Worm (Caenorhabditis elegans) whole organism, L1 larva: ENCODE data around the gene C34C12.8.

ENCODE experiments used
- C04F5.9 ChIP-seq: sonication (generic microtip); optimal IDR thresholded peaks from 2 replicates; lab custom pipeline; 2016; ENCODE audit warnings: missing genetic modification characterization, missing compliant biosample characterization
- C16A3.4 ChIP-seq: fragments of 150-350 bp; optimal IDR thresholded peaks from 2 replicates; lab custom pipeline; 2014; ENCODE audit warnings: missing biosample characterization, missing genetic modification characterization
- C34B4.2 ChIP-seq: sonication (generic microtip); optimal IDR thresholded peaks from 2 replicates; lab custom pipeline; 2017; ENCODE audit warnings: mild to moderate bottlenecking, missing genetic modification characterization, missing compliant biosample characterization
- ama-1 ChIP-seq: fragments of 150-350 bp; optimal IDR thresholded peaks from 2 replicates; lab custom pipeline; 2014
- blmp-1 ChIP-seq: fragments of 150-350 bp; optimal IDR thresholded peaks from 2 replicates; lab custom pipeline; 2014; ENCODE audit warnings: missing biosample characterization, missing genetic modification characterization
- ceh-8 ChIP-seq: fragments of 200-800 bp; sonication (Bioruptor generic); optimal IDR thresholded peaks from 2 replicates; lab custom pipeline; 2018; ENCODE audit warnings: mild to moderate bottlenecking, missing genetic modification characterization, moderate library complexity, missing compliant biosample characterization
- ceh-82 ChIP-seq, 3 experiments: fragments of 150-350 bp in 1 of 3; sonication (generic microtip) in 2 of 3; optimal IDR thresholded peaks; 2 replicates each; lab custom pipeline; 2014 to 2017; ENCODE audit warnings: missing biosample characterization in 3 of 3, missing genetic modification characterization in 3 of 3
- dsc-1 ChIP-seq: sonication (generic microtip); optimal IDR thresholded peaks from 2 replicates; lab custom pipeline; 2016; ENCODE audit warnings: mild to moderate bottlenecking, missing genetic modification characterization, missing compliant biosample characterization
- efl-1 ChIP-seq, 4 experiments: fragments of 150-350 bp; optimal IDR thresholded peaks in 3 of 4; peaks in 1 of 4; 1 replicate in 1 of 4; 2 replicates in 3 of 4; lab custom pipeline; 2014; ENCODE audit warnings: missing biosample characterization in 2 of 4, missing genetic modification characterization in 2 of 4, missing genetic modification reagents in 2 of 4
- efl-3 ChIP-seq: fragments of 200-800 bp; sonication (Bioruptor generic); optimal IDR thresholded peaks from 2 replicates; lab custom pipeline; 2018; ENCODE audit warnings: mild to moderate bottlenecking, missing genetic modification characterization, missing compliant biosample characterization
- egl-27 ChIP-seq, 2 experiments: fragments of 150-350 bp in 1 of 2; sonication (generic microtip); optimal IDR thresholded peaks; 3 replicates each; lab custom pipeline; 2017 to 2018; ENCODE audit warnings: missing biosample characterization in 2 of 2, missing genetic modification characterization in 2 of 2, missing genetic modification reagents in 2 of 2
- elt-2 ChIP-seq: sonication (generic microtip); optimal IDR thresholded peaks from 2 replicates; lab custom pipeline; 2016; ENCODE audit warnings: missing genetic modification characterization, mild to moderate bottlenecking, inconsistent platforms, missing compliant biosample characterization, missing genetic modification reagents
- fos-1 ChIP-seq: fragments of 150-350 bp; optimal IDR thresholded peaks from 2 replicates; lab custom pipeline; 2014; ENCODE audit warnings: missing biosample characterization, missing genetic modification characterization
- irx-1 ChIP-seq: sonication (generic microtip); optimal IDR thresholded peaks from 2 replicates; lab custom pipeline; 2016; ENCODE audit warnings: missing genetic modification characterization, missing compliant biosample characterization
- isw-1 ChIP-seq: fragments of 200-800 bp; sonication (Bioruptor generic); IDR thresholded peaks from 2 replicates; pipeline ENCODE4 v1.3.6; 2022; ENCODE audit warnings: missing genetic modification characterization, missing compliant biosample characterization
- lin-13 ChIP-seq: fragments of 150-350 bp; optimal IDR thresholded peaks from 2 replicates; lab custom pipeline; 2014; ENCODE audit warnings: missing biosample characterization, missing genetic modification reagents, missing genetic modification characterization
- lin-35 ChIP-seq, 2 experiments: fragments of 150-350 bp; optimal IDR thresholded peaks; 2 replicates each; lab custom pipeline; 2014; ENCODE audit warnings: missing biosample characterization in 2 of 2, missing genetic modification characterization in 2 of 2, missing genetic modification reagents in 2 of 2
- mab-9 ChIP-seq: fragments of 200-800 bp; sonication (Bioruptor generic); IDR thresholded peaks from 2 replicates; pipeline ENCODE4 v1.3.6; 2022; ENCODE audit warnings: missing genetic modification reagents, missing genetic modification characterization, missing compliant biosample characterization
- mdl-1 ChIP-seq, 2 experiments: fragments of 150-350 bp; optimal IDR thresholded peaks; 2 replicates each; lab custom pipeline; 2014 to 2017; ENCODE audit warnings: missing biosample characterization in 2 of 2, missing genetic modification characterization in 2 of 2, inconsistent platforms in 1 of 2
- mef-2 ChIP-seq: fragments of 150-350 bp; optimal IDR thresholded peaks from 2 replicates; lab custom pipeline; 2014; ENCODE audit warnings: missing biosample characterization, missing genetic modification characterization
- nhr-11 ChIP-seq: fragments of 150-350 bp; optimal IDR thresholded peaks from 2 replicates; lab custom pipeline; 2014; ENCODE audit warnings: missing biosample characterization, missing genetic modification characterization
- nhr-19 ChIP-seq: fragments of 200-800 bp; sonication (Bioruptor generic); conservative IDR thresholded peaks from 2 replicates; pipeline ENCODE4 v1.3.6; 2022; ENCODE audit warnings: missing genetic modification characterization, missing compliant biosample characterization
- nhr-28 ChIP-seq: fragments of 150-350 bp; optimal IDR thresholded peaks from 2 replicates; lab custom pipeline; 2014; ENCODE audit warnings: missing biosample characterization, missing genetic modification characterization
- nhr-47 ChIP-seq: sonication (generic microtip); optimal IDR thresholded peaks from 2 replicates; lab custom pipeline; 2016; ENCODE audit warnings: mild to moderate bottlenecking, missing genetic modification characterization, moderate library complexity, missing compliant biosample characterization
- nhr-76 ChIP-seq: sonication (generic microtip); optimal IDR thresholded peaks from 2 replicates; lab custom pipeline; 2017; ENCODE audit warnings: missing biosample characterization, missing genetic modification characterization
- nhr-85 ChIP-seq: sonication (generic microtip); peaks from one replicate; lab custom pipeline; 2016; ENCODE audit warnings: missing genetic modification characterization, inconsistent platforms, missing compliant biosample characterization
- nhr-90 ChIP-seq: sonication (generic microtip); optimal IDR thresholded peaks from 2 replicates; lab custom pipeline; 2016; ENCODE audit warnings: mild to moderate bottlenecking, missing genetic modification characterization, missing compliant biosample characterization; ENCODE audit not compliant: poor library complexity
- pqm-1 ChIP-seq: sonication (generic microtip); optimal IDR thresholded peaks from 3 replicates; lab custom pipeline; 2017; ENCODE audit warnings: missing biosample characterization, missing genetic modification characterization
- rnt-1 ChIP-seq: sonication (generic microtip); optimal IDR thresholded peaks from 2 replicates; lab custom pipeline; 2016; ENCODE audit warnings: mild to moderate bottlenecking, missing genetic modification characterization, moderate library complexity, missing compliant biosample characterization
- skn-1 ChIP-seq: fragments of 150-350 bp; optimal IDR thresholded peaks from 2 replicates; lab custom pipeline; 2014; ENCODE audit warnings: missing biosample characterization, missing genetic modification characterization
- snpc-4 ChIP-seq: fragments of 150-350 bp; optimal IDR thresholded peaks from 2 replicates; lab custom pipeline; 2014; ENCODE audit warnings: missing biosample characterization, missing genetic modification characterization
- snu-23 ChIP-seq: sonication (generic microtip); optimal IDR thresholded peaks from 2 replicates; lab custom pipeline; 2016; ENCODE audit warnings: missing genetic modification characterization, missing compliant biosample characterization
- sptf-1 ChIP-seq: fragments of 150-350 bp; optimal IDR thresholded peaks from 2 replicates; lab custom pipeline; 2014; ENCODE audit warnings: missing biosample characterization, missing genetic modification characterization
- swsn-7 ChIP-seq: sonication (generic microtip); optimal IDR thresholded peaks from 2 replicates; lab custom pipeline; 2016; ENCODE audit warnings: missing genetic modification characterization, missing compliant biosample characterization
- tbx-2 ChIP-seq: sonication (generic microtip); optimal IDR thresholded peaks from 2 replicates; lab custom pipeline; 2016; ENCODE audit warnings: missing genetic modification characterization, missing compliant biosample characterization
- unc-98 ChIP-seq: fragments of 200-800 bp; sonication (Bioruptor generic); IDR thresholded peaks from 2 replicates; pipeline ENCODE4 v1.3.6; 2022; ENCODE audit warnings: missing genetic modification characterization, missing compliant biosample characterization
- vab-15 ChIP-seq: sonication (generic microtip); optimal IDR thresholded peaks from 2 replicates; lab custom pipeline; 2017; ENCODE audit warnings: missing genotype, mild to moderate bottlenecking, missing genetic modification characterization, missing compliant biosample characterization
- ztf-4 ChIP-seq: fragments of 150-350 bp; optimal IDR thresholded peaks from 2 replicates; lab custom pipeline; 2014; ENCODE audit warnings: missing biosample characterization, missing genetic modification characterization

C34C12.8 gene

DNA sequence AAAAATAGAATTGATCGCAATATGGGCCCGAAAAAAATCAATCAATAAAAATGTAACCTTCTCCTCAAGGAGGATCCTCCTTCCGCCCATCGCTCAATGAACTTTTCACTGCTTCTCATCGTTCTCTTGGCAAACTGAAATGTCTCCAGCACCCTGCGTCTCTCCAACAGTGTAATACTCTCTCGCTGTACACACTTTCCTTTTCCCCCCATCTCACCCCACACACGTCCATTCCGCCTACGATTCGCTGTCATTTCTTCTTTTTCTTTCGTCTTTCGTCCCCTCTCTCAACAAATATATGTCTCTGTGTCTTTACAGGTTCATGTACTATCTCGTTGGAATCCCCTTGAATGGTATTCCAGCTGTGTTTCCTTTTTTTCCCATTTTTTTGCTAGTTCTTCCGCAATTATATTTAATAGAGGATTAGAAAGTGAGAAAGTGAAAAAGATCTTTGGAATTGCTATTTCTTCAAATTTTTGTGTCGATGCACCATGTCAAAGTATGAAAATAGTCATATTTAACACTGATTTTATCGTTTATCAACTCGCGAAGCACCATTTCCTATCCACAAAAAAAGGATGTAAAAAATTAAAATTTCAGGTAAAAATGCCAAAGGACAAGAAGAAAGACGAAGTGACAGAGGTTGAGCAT, 11.3 kb downstream of the C34C12.8 start, which contains the start of gene rsu-1 (continued):
- TF ChIP-seq nhr-11 (tag; lab: Kevin White, UChicago): peak; percentile 9
- no peak for TF ChIP-seq isw-1 (GFP tag; lab: Robert Waterston, UW)
- peak; percentile 57 for TF ChIP-seq nhr-47 (tag; lab: Kevin White, UChicago)
- no peak for TF ChIP-seq nhr-76 (tag; lab: Kevin White, UChicago)
- TF ChIP-seq nhr-19: peak; percentile 61
- peak; percentile 46 for TF ChIP-seq nhr-85
- TF ChIP-seq swsn-7: peak; percentile 64
- TF ChIP-seq ceh-82 (tag; optimal IDR thresholded peaks at IDR 0.05; lab: Kevin White, UChicago): peak; percentile 6 to 39 (median 34)
- no peak for TF ChIP-seq unc-98 (GFP tag; lab: Robert Waterston, UW)
- TF ChIP-seq tbx-2 (tag; lab: Kevin White, UChicago): peak; percentile 55
- no peak for TF ChIP-seq C34B4.2
- peak; percentile 34 for TF ChIP-seq C16A3.4
- TF ChIP-seq nhr-90: peak; percentile 47
- TF ChIP-seq mab-9 (GFP tag; lab: Robert Waterston, UW): no peak
- no peak for TF ChIP-seq C04F5.9
- TF ChIP-seq irx-1 (tag; lab: Kevin White, UChicago): no peak
- no peak for TF ChIP-seq nhr-28
- peak in 1 of 2 experiments; percentile 48 for TF ChIP-seq mdl-1 (tag; optimal IDR thresholded peaks at IDR 0.05; lab: Kevin White, UChicago)
- TF ChIP-seq efl-1 (optimal IDR thresholded peaks at IDR 0.05; lab: Kevin White, UChicago): peak; percentile 58 to 67
- peak; percentile 47 to 91 for TF ChIP-seq efl-1 (GFP tag; optimal IDR thresholded peaks at IDR 0.05 in 1 of 2; lab: Kevin White, UChicago)
- TF ChIP-seq ama-1 (lab: Kevin White, UChicago): no peak
- peak in 1 of 2 experiments; percentile 18 for TF ChIP-seq egl-27 (tag; optimal IDR thresholded peaks at IDR 0.05; lab: Kevin White, UChicago)
- no peak for TF ChIP-seq lin-13 (GFP tag; lab: Kevin White, UChicago)
- peak; percentile 68 for TF ChIP-seq rnt-1 (tag; lab: Kevin White, UChicago)
- no peak for TF ChIP-seq vab-15 (tag; lab: Kevin White, UChicago)
- peak; percentile 47 for TF ChIP-seq dsc-1
- TF ChIP-seq sptf-1: no peak
- TF ChIP-seq ceh-8 (GFP tag; lab: Kevin White, UChicago): no peak
- no peak for TF ChIP-seq mef-2 (tag; lab: Kevin White, UChicago)
- TF ChIP-seq ztf-4 (tag; lab: Kevin White, UChicago): no peak
- peak; percentile 37 to 42 for TF ChIP-seq lin-35 (GFP tag; optimal IDR thresholded peaks at IDR 0.05; lab: Kevin White, UChicago)
- TF ChIP-seq skn-1 (tag; lab: Kevin White, UChicago): no peak
- TF ChIP-seq efl-3 (GFP tag; lab: Kevin White, UChicago): no peak

DNA sequence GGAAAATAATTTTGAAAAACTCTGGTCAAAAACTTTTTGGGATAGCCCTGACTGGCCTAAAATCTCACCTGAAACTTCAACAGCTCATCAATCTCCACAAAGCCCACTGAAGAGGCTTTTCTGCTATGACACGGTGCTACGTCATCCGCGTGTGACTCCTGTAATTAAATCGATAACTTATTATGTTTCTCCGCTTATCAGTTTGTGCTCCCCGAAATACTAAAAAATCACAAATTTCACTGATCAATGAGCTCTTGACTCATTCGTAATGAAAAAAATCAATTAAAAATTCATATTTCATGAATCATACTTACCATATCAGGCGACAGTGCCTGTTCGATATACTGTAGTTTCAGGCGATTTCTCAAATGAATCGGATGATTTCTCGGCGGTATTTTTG, 14.8 kb downstream of the C34C12.8 start:
- TF ChIP-seq lin-35 (GFP tag; optimal IDR thresholded peaks at IDR 0.05; lab: Kevin White, UChicago) (peak in 1 of 2 experiments; percentile 4), fos-1 (tag; lab: Kevin White, UChicago) (no peak), elt-2 (tag; lab: Kevin White, UChicago) (peak; percentile 18)

- peak; percentile 30 for TF ChIP-seq elt-2 (tag; lab: Kevin White, UChicago)
- TF ChIP-seq ceh-82 (tag; optimal IDR thresholded peaks at IDR 0.05; lab: Kevin White, UChicago): no peak
- peak; percentile 33 for TF ChIP-seq blmp-1 (tag; lab: Kevin White, UChicago)
- no peak for TF ChIP-seq snpc-4
- no peak for TF ChIP-seq snu-23 (GFP tag; lab: Kevin White, UChicago)
- peak; percentile 5 for TF ChIP-seq pqm-1 (tag; lab: Kevin White, UChicago)
Measured at ce11 chrIII:3475497-3475896, 15.3 kb downstream of the C34C12.8 start, which contains the start of gene C34C12.9. C34C12.9 (minus strand) TSS chrIII:3475512.
